Worm (Caenorhabditis elegans): ENCODE results near the gene pat-2.

DNA sequence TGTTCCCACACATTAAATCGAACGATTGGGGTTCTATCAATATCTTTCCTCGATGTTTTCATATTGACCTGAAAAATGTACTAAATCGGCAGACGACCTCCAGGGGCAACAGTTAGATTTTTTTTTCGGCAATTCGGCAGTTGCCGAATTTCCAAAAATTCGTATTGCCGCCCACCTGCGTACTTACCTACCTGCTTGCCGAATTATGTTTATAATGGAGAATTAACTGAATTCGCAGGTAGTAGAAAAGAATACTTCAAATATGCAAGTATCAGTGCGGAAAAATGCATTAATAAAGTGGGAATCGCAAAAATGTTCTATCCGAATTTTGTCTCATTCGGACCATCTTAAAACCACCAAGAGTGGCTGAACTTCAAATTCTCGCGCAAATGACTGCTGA lies 51.0 kb downstream of the pat-2 start:
- TF ChIP-seq nhr-11 (tag; optimal IDR thresholded peaks at IDR 0.05) (no peak), ztf-4 (tag; optimal IDR thresholded peaks at IDR 0.05) (no peak), ztf-11 (tag; optimal IDR thresholded peaks at IDR 0.05) (no peak), nhr-76 (tag; optimal IDR thresholded peaks at IDR 0.05) (no peak), ama-1 (optimal IDR thresholded peaks at IDR 0.05) (no peak), nhr-23 (tag; optimal IDR thresholded peaks at IDR 0.05) (no peak)

Data from whole organism, L3 larva.